Worm (Caenorhabditis elegans) whole organism, L1 larva: ENCODE results near the gene H37A05.4.
A peak's percentile ranks its signal among the peaks of the same experiment; 100 is the strongest.

Experiments
- blmp-1 ChIP-seq: fragments of 150-350 bp; optimal IDR thresholded peaks from 2 replicates; lab custom pipeline; 2014; ENCODE audit warnings: missing biosample characterization, missing genetic modification characterization
- efl-1 ChIP-seq, 4 experiments: fragments of 150-350 bp; optimal IDR thresholded peaks in 3 of 4; peaks in 1 of 4; 1 replicate in 1 of 4; 2 replicates in 3 of 4; lab custom pipeline; 2014; ENCODE audit warnings: missing biosample characterization in 2 of 4, missing genetic modification characterization in 2 of 4, missing genetic modification reagents in 2 of 4
- rnt-1 ChIP-seq: sonication (generic microtip); optimal IDR thresholded peaks from 2 replicates; lab custom pipeline; 2016; ENCODE audit warnings: mild to moderate bottlenecking, missing genetic modification characterization, moderate library complexity, missing compliant biosample characterization
- sox-4 ChIP-seq: sonication (generic microtip); optimal IDR thresholded peaks from 2 replicates; lab custom pipeline; 2016; ENCODE audit warnings: missing genetic modification characterization, missing compliant biosample characterization
- sptf-1 ChIP-seq: fragments of 150-350 bp; optimal IDR thresholded peaks from 2 replicates; lab custom pipeline; 2014; ENCODE audit warnings: missing biosample characterization, missing genetic modification characterization

The H37A05.4 gene

DNA sequence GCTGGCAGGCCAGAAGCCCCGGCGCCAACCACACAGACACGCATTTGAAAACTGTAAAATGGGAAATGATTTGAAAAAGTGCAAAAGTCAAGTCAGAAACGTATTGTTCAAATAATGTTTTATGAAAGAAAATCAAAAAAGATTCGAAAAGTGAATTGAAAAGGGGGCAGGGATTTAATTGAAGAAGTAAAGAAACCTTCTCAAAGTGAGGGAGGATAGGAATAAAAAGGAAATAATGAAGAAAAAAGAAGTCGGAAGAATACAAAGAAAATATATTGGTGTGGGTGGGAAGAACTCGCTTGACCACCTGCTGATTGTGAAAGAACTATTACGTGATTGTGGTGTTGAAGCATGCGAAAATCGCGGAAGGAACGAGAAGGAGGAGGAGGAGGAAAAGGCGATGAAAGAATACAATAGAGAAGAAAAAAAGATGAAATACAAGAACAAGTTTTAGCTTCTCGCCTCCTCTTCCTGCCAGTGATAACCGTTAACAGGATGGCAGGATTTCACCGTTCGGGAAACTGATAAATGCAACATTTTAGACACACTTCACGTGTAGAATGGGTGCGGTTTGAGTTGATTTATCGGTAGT is 42.8 kb downstream of the H37A05.4 start, which contains the start of gene fmo-4:
Gene fmo-4 (minus strand): TSS at position 51 of the 592 bp plus-strand sequence.
- peak; percentile 23 for TF ChIP-seq blmp-1 (tag; lab: Kevin White, UChicago)
- no peak for TF ChIP-seq sptf-1 (tag; lab: Kevin White, UChicago)

DNA sequence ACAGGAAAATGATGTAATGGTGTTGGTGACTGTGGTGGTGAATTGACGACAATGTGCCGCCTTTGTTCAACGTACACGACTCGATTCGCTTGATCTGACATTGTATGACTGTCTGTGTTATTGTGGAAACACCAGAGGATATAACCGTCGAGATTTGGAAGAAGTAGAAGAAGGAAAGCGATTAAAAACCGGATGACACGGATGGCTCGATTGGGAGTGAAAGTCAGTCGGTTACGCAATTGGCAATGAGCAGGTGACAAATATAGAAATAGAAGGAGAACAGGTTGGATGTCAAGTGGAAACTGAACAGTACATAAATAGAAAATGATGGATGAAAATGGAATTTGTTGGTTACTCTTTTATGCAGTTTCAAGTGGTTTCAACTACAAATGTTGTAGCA is 48.7 kb downstream of the H37A05.4 start, which contains the start of gene rdy-2:
Gene rdy-2 (minus strand): TSS at position 101 of the 400 bp plus-strand sequence.
- no peak for TF ChIP-seq efl-1 (optimal IDR thresholded peaks at IDR 0.05; lab: Kevin White, UChicago)
- TF ChIP-seq efl-1 (GFP tag; optimal IDR thresholded peaks at IDR 0.05 in 1 of 2; lab: Kevin White, UChicago) = peak in 1 of 2 experiments; percentile 53
- TF ChIP-seq sox-4 (tag; lab: Kevin White, UChicago) = no peak
- TF ChIP-seq blmp-1 (tag; lab: Kevin White, UChicago) = peak; percentile 10

DNA sequence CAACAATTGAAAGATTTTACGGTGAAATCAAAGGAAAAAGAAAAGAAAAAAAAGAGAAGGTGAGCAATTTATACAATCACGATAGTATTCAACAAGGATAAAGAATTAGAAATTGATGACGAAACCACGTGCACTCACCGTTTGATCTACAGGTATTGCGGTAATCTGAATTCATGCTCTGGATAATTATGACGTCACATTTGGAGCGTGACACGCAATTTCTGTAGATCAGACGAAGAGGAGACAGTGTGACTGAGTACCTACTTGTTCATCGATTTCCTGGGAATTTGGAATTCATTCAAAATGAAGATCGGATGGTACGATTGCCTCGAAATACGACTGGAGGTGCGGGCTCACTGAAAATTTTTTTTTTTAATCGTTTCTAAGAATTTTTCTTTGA is 51.2 kb downstream of the H37A05.4 start:
- no peak for TF ChIP-seq rnt-1
